Worm (Caenorhabditis elegans) whole organism, late embryonic: ENCODE measurements around the gene C25G4.3.

Source experiments
- dve-1 ChIP-seq: sonication (generic microtip); optimal IDR thresholded peaks from 2 replicates; lab custom pipeline; 2017; ENCODE audit warnings: antibody characterized with exemption, mild to moderate bottlenecking, missing genetic modification characterization, missing compliant biosample characterization
- eyg-1 ChIP-seq: sonication (generic microtip); optimal IDR thresholded peaks from 2 replicates; lab custom pipeline; 2016; ENCODE audit warnings: missing genotype, missing genetic modification characterization, missing compliant biosample characterization
- fkh-10 ChIP-seq: fragments of 150-350 bp; optimal IDR thresholded peaks from 2 replicates; lab custom pipeline; 2014; ENCODE audit warnings: missing biosample characterization, missing genetic modification reagents, missing genetic modification characterization
- nhr-11 ChIP-seq: fragments of 150-350 bp; optimal IDR thresholded peaks from 2 replicates; lab custom pipeline; 2014; ENCODE audit warnings: missing biosample characterization, missing genetic modification characterization
- ref-2 ChIP-seq: sonication (generic microtip); optimal IDR thresholded peaks from 2 replicates; lab custom pipeline; 2016; ENCODE audit warnings: missing genetic modification characterization, missing compliant biosample characterization
- rnt-1 ChIP-seq: sonication (generic microtip); optimal IDR thresholded peaks from 2 replicates; lab custom pipeline; 2016; ENCODE audit warnings: missing genetic modification characterization, missing compliant biosample characterization
- unc-55 ChIP-seq: sonication (generic microtip); optimal IDR thresholded peaks from 2 replicates; lab custom pipeline; 2017; ENCODE audit warnings: missing biosample characterization, missing genetic modification reagents, missing genetic modification characterization

DNA sequence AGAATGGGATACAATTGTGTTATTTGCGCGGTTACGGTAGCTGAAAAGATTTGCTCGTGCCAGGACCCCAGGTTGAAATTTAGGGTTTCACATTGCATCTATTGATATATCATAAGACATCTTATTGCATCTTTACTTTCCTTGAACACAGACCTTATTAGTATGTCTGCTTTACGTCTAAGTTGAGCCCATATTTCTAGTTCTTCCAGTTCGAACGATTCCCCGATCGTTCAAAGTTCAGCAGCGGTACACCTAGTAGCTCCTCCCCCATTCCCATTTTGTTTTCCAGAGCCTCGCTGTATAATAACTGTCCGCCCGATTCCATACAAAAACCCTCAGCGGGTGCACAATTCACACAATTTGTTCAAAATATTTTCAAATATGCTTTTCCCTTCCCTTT is 4.0 kb downstream of the C25G4.3 start, which contains the start of gene C25G4.17:
- TF ChIP-seq dve-1 (tag; lab: Kevin White, UChicago), result no peak
- no peak for TF ChIP-seq fkh-10 (GFP tag; lab: Kevin White, UChicago)
- no peak for TF ChIP-seq rnt-1 (tag; lab: Kevin White, UChicago)
- no peak for TF ChIP-seq ref-2 (tag; lab: Kevin White, UChicago)
- no peak for TF ChIP-seq eyg-1
- TF ChIP-seq nhr-11 (tag; lab: Kevin White, UChicago), result no peak
- TF ChIP-seq unc-55 (GFP tag; lab: Kevin White, UChicago), result no peak
